Worm (Caenorhabditis elegans) whole organism, L3 larva: Measurements from ENCODE around the gene T25B9.2.

Experiments
- elt-3 ChIP-seq, 3 experiments: fragments of 150-350 bp in 1 of 3; sonication (generic microtip) in 2 of 3; optimal IDR thresholded peaks; 2 replicates in 2 of 3; 4 replicates in 1 of 3; lab custom pipeline; 2014 to 2017; ENCODE audit warnings: missing biosample characterization in 3 of 3, missing genetic modification characterization in 3 of 3
- nhr-11 ChIP-seq: fragments of 150-350 bp; optimal IDR thresholded peaks from 2 replicates; lab custom pipeline; 2014; ENCODE audit warnings: missing biosample characterization, missing genetic modification characterization
- nhr-77 ChIP-seq: fragments of 150-350 bp; optimal IDR thresholded peaks from 2 replicates; lab custom pipeline; 2014; ENCODE audit warnings: missing biosample characterization, missing genetic modification characterization
- unc-62 ChIP-seq: fragments of 150-350 bp; sonication (generic microtip); optimal IDR thresholded peaks from 4 replicates; lab custom pipeline; 2014; ENCODE audit warnings: missing biosample characterization, missing genetic modification reagents, missing genetic modification characterization
- ztf-4 ChIP-seq: fragments of 150-350 bp; optimal IDR thresholded peaks from 2 replicates; lab custom pipeline; 2014; ENCODE audit warnings: missing biosample characterization, missing genetic modification characterization

DNA sequence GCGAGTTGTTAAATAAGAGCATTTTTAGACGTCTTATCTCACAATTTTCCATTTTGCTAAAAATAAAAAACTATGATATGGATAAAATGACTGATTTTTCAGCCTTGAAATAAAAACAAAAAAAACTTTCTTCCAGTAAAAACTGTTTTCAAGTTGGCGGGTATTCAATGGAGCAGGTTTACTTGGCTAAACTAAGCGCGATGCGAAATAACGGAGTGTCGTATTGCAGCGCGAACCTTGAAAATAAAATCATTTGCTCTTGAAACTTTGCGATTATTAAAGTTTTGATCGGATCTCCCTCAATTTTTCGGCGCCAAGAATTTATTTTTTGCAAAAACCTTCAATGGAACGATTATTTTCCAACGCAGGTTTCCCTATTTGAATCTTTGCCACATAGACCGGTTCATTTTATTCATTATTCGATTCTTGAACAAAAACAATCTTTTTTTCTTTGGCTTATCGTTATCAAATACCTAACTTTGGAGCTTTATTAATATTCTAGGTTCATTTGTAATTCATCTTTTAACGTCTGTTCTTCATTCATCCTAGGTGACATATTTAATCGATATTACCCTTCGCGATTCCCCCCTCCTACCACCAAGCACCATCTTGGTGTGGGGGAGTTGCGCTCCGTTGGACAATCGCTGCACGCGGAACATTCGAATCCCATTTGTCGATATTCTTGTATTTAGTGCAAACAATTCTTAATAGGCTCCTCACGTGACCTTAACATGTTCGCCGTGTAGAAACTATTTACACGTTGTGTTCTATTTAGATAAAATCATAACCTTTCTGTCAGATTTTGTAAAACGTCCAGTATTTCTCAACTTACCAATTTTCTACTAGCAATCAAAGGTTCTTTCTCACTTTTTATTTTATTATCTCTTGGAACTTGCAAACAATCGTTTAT, 16.9 kb downstream of the T25B9.2 start, which contains the start of the genes orc-5 and cyb-1:
- TF ChIP-seq nhr-77 (no peak), elt-3 (tag; optimal IDR thresholded peaks at IDR 0.05; lab: Kevin White, UChicago) (no peak), ztf-4 (no peak), unc-62 (GFP tag; lab: Kevin White, UChicago) (no peak), nhr-11 (tag; lab: Kevin White, UChicago) (no peak)
